Worm (Caenorhabditis elegans): ENCODE data around the gene zipt-17.

zipt-17 gene

DNA sequence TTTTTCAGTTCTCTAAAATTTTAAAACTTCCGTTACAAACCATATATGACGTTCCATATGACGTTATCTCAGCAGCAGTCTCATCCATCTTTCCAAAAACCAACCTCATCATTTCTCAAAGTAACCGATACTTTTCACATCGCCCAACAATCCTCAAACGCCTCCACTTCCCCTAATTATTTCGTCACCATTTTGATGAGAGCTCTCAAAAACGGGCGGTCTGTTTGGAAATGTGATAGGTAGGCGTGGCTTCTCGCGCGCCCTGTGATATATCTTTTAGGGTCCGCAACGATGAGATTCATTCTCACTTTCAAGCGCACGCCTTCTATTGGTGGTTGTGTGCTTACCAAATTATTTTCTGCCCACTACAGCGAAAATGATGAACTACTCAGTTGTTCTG, 1.1 kb upstream of the zipt-17 start, which contains the start of gene trh-1:
Gene trh-1, plus strand, starts transcription at position 301 of the 400 bp plus-strand sequence.
- no peak for TF ChIP-seq tlf-1 (GFP tag; optimal IDR thresholded peaks at IDR 0.05)
- TF ChIP-seq egrh-3 (GFP tag; IDR thresholded peaks at IDR 0.05), result no peak
- TF ChIP-seq lsy-27 (tag; optimal IDR thresholded peaks at IDR 0.05; ENCODE audit: borderline replicate concordance, insufficient read depth), result no peak
- no peak for TF ChIP-seq Y53G8AR.9 (GFP tag; conservative IDR thresholded peaks at IDR 0.05)
- TF ChIP-seq snpc-3.4 (tag; optimal IDR thresholded peaks at IDR 0.05), result no peak
- TF ChIP-seq chd-7 (tag; optimal IDR thresholded peaks at IDR 0.05), result no peak
- no peak for TF ChIP-seq aptf-3 (GFP tag; IDR thresholded peaks at IDR 0.05)

DNA sequence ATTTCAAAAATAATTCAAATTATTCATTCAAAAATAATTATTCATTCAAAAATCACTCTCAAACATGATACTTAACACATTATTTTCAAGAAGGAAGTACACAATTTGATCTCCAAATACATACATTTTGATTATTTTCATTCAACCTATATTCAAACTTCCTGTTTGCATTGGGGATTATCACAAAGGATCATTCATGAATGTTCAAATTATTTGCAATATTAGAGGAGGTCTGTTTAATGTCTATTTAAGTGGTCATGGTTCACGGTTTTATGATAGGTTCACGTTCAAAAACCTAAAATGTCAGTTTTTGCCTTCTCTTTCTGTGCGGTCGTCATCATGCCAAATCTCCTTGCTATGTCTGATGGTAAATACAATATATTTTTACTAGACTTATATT, 6.1 kb downstream of the zipt-17 start, which contains the start of gene clec-202:
Gene clec-202, plus strand, starts transcription at position 301 of the 400 bp plus-strand sequence.
- TF ChIP-seq ztf-22 (GFP tag; optimal IDR thresholded peaks at IDR 0.05) (no peak), pha-4 (tag; optimal IDR thresholded peaks at IDR 0.05) (no peak), Y67H2A.10 (GFP tag; conservative IDR thresholded peaks at IDR 0.05) (no peak)

DNA sequence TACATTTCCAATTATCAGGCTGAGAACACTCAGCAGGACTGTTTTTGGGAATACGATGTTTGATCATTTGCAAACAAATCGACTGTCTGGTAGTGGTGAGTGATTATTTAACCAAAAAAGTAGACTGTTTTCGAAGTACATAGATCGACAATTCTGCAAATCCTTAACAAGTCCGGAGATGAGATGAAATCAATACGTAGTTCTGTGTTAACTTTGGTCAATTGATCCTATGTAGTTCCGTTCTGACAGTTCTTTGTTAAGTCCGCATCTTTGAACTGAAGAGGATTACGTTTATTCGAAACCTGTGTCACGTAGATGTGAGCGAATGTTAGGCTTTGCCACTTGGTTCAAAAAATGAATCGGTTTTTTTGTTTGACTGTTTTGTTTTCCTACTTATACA, 15.6 kb downstream of the zipt-17 start, which contains the start of gene clec-199:
Gene clec-199, plus strand, starts transcription at position 301 of the 400 bp plus-strand sequence.
- TF ChIP-seq dox-1 (GFP tag; IDR thresholded peaks at IDR 0.05), result no peak
- no peak for TF ChIP-seq egl-18 (GFP tag; IDR thresholded peaks at IDR 0.05)
- TF ChIP-seq tbx-9 (tag; optimal IDR thresholded peaks at IDR 0.05; ENCODE audit: borderline replicate concordance), result no peak
- no peak for TF ChIP-seq F33H1.4 (GFP tag; IDR thresholded peaks at IDR 0.05)
- no peak for TF ChIP-seq snpc-4 (GFP tag; optimal IDR thresholded peaks at IDR 0.05)
- TF ChIP-seq snpc-4 (tag; optimal IDR thresholded peaks at IDR 0.05), result no peak
- TF ChIP-seq Y53G8AR.9 (GFP tag; conservative IDR thresholded peaks at IDR 0.05), result no peak
- no peak for TF ChIP-seq lin-40 (tag; optimal IDR thresholded peaks at IDR 0.05)
- TF ChIP-seq hmg-20 (GFP tag; IDR thresholded peaks at IDR 0.05), result no peak
- TF ChIP-seq D2030.7 (GFP tag; IDR thresholded peaks at IDR 0.05), result no peak

DNA sequence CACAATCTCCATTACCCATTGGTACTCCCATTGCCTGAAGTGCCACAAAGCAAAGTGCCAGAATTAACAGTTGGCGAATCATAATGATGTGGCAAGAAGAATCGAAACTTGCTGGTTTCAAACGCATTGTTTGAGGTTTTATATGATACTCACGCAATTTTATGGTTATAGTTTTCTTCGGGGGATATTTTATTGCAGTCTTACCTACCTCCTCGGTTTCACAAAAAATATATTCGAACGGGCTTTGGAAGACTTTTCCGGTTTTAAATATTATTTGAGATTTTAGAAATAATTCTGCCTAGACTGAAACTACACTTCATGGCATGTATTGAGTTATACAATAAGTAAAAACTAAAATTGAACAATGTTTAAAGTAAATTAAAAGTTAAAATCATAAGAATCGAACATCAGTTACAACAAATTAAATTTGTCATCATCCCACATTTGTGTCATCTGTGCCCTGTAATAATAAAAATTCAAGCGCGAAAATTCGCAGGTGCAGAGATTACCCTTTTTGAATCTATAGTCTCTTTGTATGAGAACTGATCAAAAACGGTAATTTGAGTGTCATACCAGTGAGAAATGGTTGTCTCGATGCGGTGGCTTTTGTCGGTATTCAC, 20.5 kb downstream of the zipt-17 start, which contains the start of the genes clec-197 and clec-198:
Gene clec-197, minus strand, starts transcription at position 101 of the 620 bp plus-strand sequence.
Gene clec-198, plus strand, starts transcription at position 570 of the 620 bp plus-strand sequence.
- TF ChIP-seq ccch-3 (GFP tag; optimal IDR thresholded peaks at IDR 0.05), result no peak
- TF ChIP-seq F57A8.1 (GFP tag; optimal IDR thresholded peaks at IDR 0.05), result no peak
- no peak for TF ChIP-seq snpc-4 (GFP tag; optimal IDR thresholded peaks at IDR 0.05)
- TF ChIP-seq snpc-4 (tag; optimal IDR thresholded peaks at IDR 0.05), result no peak
- no peak for TF ChIP-seq tbp1 (GFP tag; optimal IDR thresholded peaks at IDR 0.05)
- no peak for TF ChIP-seq let-526 (GFP tag; IDR thresholded peaks at IDR 0.05)
- no peak for TF ChIP-seq B0261.1 (tag; optimal IDR thresholded peaks at IDR 0.05)
- TF ChIP-seq ztf-26 (tag; optimal IDR thresholded peaks at IDR 0.05), result no peak
- no peak for TF ChIP-seq nfyb-1 (GFP tag; IDR thresholded peaks at IDR 0.05)
- no peak for TF ChIP-seq sea-2 (GFP tag; IDR thresholded peaks at IDR 0.05)
- TF ChIP-seq Y67H2A.10 (GFP tag; conservative IDR thresholded peaks at IDR 0.05), result no peak
- no peak for TF ChIP-seq hlh-26 (GFP tag; conservative IDR thresholded peaks at IDR 0.05)
- TF ChIP-seq xnd-1 (tag; optimal IDR thresholded peaks at IDR 0.05), result no peak
- TF ChIP-seq lin-40 (tag; optimal IDR thresholded peaks at IDR 0.05), result no peak
- no peak for TF ChIP-seq dox-1 (GFP tag; IDR thresholded peaks at IDR 0.05)
- no peak for TF ChIP-seq zfh-2 (GFP tag; conservative IDR thresholded peaks at IDR 0.05)
- no peak for TF ChIP-seq lsl-1 (GFP tag; optimal IDR thresholded peaks at IDR 0.05)
- TF ChIP-seq snpc-3.4 (tag; optimal IDR thresholded peaks at IDR 0.05), result no peak
- no peak for TF ChIP-seq B0035.1 (tag; optimal IDR thresholded peaks at IDR 0.05)
